Fruit fly (Drosophila melanogaster): ENCODE measurements around the gene GCS1.

Gene GCS1

dm6 chrX:11295412-11296006, 52.3 kb downstream of the GCS1 start (continued):
- TF ChIP-seq pita (GFP tag; optimal IDR thresholded peaks at IDR 0.05) (no peak), CG12104 (GFP tag; optimal IDR thresholded peaks at IDR 0.05) (no peak), fd102C (GFP tag; optimal IDR thresholded peaks at IDR 0.05) (no peak), Oli (tag; optimal IDR thresholded peaks at IDR 0.05) (no peak), CG8281 (tag; optimal IDR thresholded peaks at IDR 0.05) (no peak), Sox100B (GFP tag; optimal IDR thresholded peaks at IDR 0.05) (no peak), lola (GFP tag; optimal IDR thresholded peaks at IDR 0.05) (no peak), h (optimal IDR thresholded peaks at IDR 0.05) (no peak), CG8089 (GFP tag; optimal IDR thresholded peaks at IDR 0.05) (no peak), fd3F (GFP tag; optimal IDR thresholded peaks at IDR 0.05) (no peak), maf-S (GFP tag; optimal IDR thresholded peaks at IDR 0.05) (no peak), CG6854 (GFP tag; optimal IDR thresholded peaks at IDR 0.05) (no peak), CG14050 (GFP tag; IDR thresholded peaks at IDR 0.05) (no peak), slbo (GFP tag; IDR thresholded peaks at IDR 0.05) (no peak), vvl (GFP tag; IDR thresholded peaks at IDR 0.05) (no peak), da (GFP tag; optimal IDR thresholded peaks at IDR 0.05) (no peak), C15 (GFP tag; IDR thresholded peaks at IDR 0.05) (no peak), Ada2b (GFP tag; IDR thresholded peaks at IDR 0.05) (no peak), CG32532 (GFP tag; IDR thresholded peaks at IDR 0.05) (no peak), mirr (GFP tag; optimal IDR thresholded peaks at IDR 0.05) (no peak), H2.0 (GFP tag; IDR thresholded peaks at IDR 0.05) (no peak), CG18599 (GFP tag; optimal IDR thresholded peaks at IDR 0.05) (peak; percentile 76), dysf (GFP tag; IDR thresholded peaks at IDR 0.05) (no peak), corto (GFP tag; optimal IDR thresholded peaks at IDR 0.05) (no peak), Nf-YB (GFP tag; optimal IDR thresholded peaks at IDR 0.05) (no peak), CG33213 (GFP tag; optimal IDR thresholded peaks at IDR 0.05) (no peak), CG15073 (GFP tag; optimal IDR thresholded peaks at IDR 0.05) (no peak), D (optimal IDR thresholded peaks at IDR 0.05) (no peak), D (GFP tag; optimal IDR thresholded peaks at IDR 0.05) (no peak), salm (tag; optimal IDR thresholded peaks at IDR 0.05) (no peak), al (GFP tag; IDR thresholded peaks at IDR 0.05) (no peak), Doc3 (GFP tag; IDR thresholded peaks at IDR 0.05; ENCODE audit: partially characterized antibody) (no peak), CG10209 (GFP tag; optimal IDR thresholded peaks at IDR 0.05) (no peak), ind (GFP tag; optimal IDR thresholded peaks at IDR 0.05) (no peak), CG12744 (GFP tag; optimal IDR thresholded peaks at IDR 0.05) (no peak), Lpt (GFP tag; optimal IDR thresholded peaks at IDR 0.05) (no peak), CG7987 (GFP tag; optimal IDR thresholded peaks at IDR 0.05) (no peak), row (GFP tag; IDR thresholded peaks at IDR 0.05) (peak; percentile 50), slp2 (GFP tag; optimal IDR thresholded peaks at IDR 0.05) (no peak), lbe (GFP tag; optimal IDR thresholded peaks at IDR 0.05) (no peak), wek (GFP tag; optimal IDR thresholded peaks at IDR 0.05) (no peak), HmgZ (tag; optimal IDR thresholded peaks at IDR 0.05) (no peak), CG13894 (tag; optimal IDR thresholded peaks at IDR 0.05) (peak; percentile 39), CG30403 (GFP tag; optimal IDR thresholded peaks at IDR 0.05) (no peak), CG13424 (tag; optimal IDR thresholded peaks at IDR 0.05) (no peak), caup (GFP tag; optimal IDR thresholded peaks at IDR 0.05; ENCODE audit: severe bottlenecking) (no peak), fd96Cb (tag; optimal IDR thresholded peaks at IDR 0.05) (no peak), CG32772 (GFP tag; IDR thresholded peaks at IDR 0.05) (no peak), ci (GFP tag; IDR thresholded peaks at IDR 0.05) (no peak), CG8290 (GFP tag; optimal IDR thresholded peaks at IDR 0.05) (no peak), CG8290 (tag; optimal IDR thresholded peaks at IDR 0.05) (no peak), Optix (GFP tag; IDR thresholded peaks at IDR 0.05) (no peak)
